Fruit fly (Drosophila melanogaster) S2 (cell line): Measurements from ENCODE around the gene Ac76E.

ENCODE experiments used
- CG8478 ChIP-seq: fragments of >200 bp; optimal IDR thresholded peaks from 2 replicates; lab custom pipeline; 2018
- CTCF ChIP-seq, 2 experiments: fragments of >200 bp; optimal IDR thresholded peaks; 2 replicates each; lab custom pipeline; 2018

Ac76E gene

DNA sequence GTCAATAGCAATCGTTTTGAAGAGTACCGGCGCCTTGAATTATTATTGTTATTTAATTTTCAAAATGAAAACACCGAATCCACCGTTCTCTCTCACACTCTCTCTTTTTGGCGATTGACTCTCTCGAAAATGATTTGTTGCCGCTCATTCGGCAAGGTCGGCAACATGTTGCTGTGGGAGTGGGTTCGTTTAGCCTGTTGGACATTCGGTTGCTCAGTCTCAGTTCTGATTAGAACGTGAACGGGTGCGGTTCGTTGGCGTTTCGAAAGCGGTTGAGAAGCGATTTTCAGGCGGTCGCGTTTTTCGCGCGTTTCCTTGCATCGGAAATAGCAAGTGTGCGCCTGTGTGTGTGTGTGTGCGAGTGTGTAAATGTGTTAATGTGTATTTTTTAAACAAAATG is at the start of gene Ac76E:
TSS of gene Ac76E (plus strand) at position 264 of the 400 bp plus-strand sequence.
- TF ChIP-seq CG8478 = no peak
- no peak for TF ChIP-seq CTCF (optimal IDR thresholded peaks at IDR 0.05; lab: Kevin White, UChicago)

DNA sequence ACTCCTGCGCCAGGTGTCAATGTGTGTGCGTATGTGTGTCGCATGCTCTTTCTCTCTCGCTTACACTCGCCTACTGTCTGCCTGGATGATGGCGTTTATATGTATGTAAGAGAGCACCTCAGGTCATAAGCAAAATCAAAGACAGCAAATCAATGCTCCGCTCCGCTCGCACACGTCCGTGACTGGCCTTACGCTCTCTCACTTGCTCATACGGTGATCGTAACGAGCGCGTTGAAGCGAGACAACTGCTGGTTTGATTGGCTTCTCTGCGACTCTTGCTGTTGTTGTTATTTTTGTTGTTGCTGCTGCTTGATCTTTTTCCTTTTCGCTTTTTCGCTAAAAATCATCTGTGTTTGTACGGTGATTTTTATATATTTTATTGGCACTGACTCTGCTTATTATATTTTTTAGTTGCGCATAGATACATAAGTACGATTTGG is 43.5 kb upstream of the Ac76E start:
- TF ChIP-seq CTCF (optimal IDR thresholded peaks at IDR 0.05; lab: Kevin White, UChicago) (peak; percentile 17 to 49), CG8478 (no peak)

DNA sequence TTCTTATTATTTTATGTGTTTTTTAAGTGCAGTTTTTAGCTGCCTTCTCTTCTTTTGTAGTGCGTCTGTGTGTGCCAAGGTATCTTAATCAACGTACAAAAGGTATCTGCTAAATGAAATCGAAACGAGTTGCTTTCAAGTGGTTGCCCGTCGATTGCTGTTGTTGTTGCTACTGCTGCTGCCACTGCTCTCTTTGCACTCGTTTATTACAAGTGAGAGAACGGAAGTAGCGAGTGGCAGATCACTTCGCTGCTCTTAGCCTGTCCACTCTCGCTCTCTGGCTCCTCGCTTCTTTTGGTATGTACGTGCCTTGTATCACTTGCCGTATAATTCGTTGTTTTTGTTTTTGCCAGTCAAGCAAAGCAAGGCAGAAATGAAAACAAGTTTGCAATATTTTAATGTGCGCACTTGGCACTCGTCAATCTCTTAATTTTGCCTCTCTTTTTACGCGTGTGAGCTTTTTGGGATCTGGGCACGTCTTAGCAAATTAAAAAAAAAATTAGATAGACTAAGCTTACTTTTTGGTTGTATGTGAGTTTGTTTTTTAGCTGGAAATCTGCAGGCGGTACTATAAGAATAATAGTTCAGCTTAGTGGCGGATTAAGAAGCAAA is 42.7 kb upstream of the Ac76E start:
- TF ChIP-seq CTCF (optimal IDR thresholded peaks at IDR 0.05; lab: Kevin White, UChicago) = no peak
- TF ChIP-seq CG8478 = no peak

DNA sequence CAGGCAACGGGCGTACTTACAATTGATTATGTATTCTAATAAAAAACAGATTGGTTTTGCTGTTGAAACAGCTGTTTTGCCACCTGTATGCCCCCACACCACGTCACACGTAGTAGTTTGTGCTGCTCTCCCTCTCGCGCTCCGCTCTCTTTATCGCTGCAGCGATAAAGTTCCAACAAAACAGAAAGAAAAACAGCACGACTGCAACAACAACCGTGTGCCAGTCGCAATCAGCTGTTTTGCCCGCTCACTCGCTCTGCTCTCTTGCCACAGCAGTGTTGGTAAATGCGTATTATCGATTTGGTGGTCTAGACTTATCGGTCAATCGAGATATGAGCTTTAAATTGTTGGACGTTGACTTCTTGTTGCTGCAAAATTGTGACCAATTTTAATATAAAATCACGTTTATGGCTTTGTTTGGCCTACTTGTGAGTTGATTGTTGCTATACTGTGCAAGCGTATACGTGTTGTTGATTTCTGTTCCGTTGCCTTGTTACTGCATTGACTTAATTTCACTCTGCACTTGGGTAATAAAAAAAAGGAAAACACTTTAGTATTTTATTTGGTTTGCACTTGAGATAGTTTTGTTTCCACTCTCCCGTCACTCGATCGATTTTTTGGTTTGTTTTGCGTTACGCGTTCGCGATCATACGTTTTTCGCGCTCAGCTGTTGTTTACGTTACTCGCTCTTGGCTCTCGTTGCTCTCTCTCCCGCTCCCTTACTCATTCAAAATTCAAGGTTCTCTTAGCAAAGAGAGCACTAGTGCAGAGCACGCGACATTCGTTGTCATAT is 42.0 kb upstream of the Ac76E start:
- TF ChIP-seq CG8478 = no peak
- no peak for TF ChIP-seq CTCF (optimal IDR thresholded peaks at IDR 0.05; lab: Kevin White, UChicago)

DNA sequence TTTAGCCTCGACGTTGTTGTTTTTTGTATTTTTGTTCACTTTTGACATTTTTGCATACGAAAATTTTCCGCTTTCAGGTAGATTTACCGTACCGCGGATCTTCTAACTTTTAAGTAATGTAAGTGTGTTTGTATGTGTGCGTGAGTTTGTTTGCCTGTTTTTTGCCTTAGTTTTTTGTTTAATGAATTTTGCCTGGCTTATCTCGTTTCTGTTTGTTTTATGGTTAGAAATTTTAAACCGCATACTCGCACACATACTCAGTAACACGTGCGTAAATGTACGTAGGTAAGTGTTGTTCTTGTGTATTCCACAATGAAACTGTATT is 41.4 kb upstream of the Ac76E start:
- TF ChIP-seq CG8478 (no peak), CTCF (optimal IDR thresholded peaks at IDR 0.05; lab: Kevin White, UChicago) (no peak)

DNA sequence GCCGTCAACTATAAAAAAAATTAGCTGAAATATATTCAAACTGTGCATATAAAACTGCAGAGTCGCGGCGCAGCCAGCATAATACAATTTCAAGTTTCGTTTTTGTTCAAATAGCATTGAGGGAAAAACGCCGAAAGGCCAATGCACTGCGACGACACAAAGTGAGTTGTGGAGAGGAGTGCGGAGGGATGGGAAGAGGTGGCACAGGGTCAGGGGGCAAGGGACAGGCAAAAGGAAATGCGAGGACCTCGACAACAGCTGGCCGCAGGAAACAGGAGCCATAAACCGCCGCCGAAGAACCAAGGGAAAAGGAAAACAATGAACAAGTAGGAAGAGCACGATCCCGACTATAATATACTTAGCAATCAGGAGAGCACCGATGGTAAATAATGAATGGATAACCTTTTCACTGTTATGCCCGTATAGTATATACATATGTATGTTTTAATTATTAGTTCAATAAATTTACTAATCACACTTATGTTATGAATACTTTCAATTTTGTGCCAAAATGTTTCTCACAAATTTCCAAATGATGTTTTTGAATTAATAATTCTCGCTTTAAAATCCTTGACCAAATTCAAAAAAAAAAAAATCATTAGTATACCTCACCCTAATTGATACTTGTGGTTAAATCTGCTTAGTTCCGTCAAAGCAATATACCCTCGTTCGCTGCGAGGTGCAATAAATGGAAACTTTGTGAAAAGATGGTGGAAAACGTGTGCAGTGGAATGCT is 40.4 kb upstream of the Ac76E start:
- TF ChIP-seq CTCF (optimal IDR thresholded peaks at IDR 0.05; lab: Kevin White, UChicago) (no peak), CG8478 (no peak)

DNA sequence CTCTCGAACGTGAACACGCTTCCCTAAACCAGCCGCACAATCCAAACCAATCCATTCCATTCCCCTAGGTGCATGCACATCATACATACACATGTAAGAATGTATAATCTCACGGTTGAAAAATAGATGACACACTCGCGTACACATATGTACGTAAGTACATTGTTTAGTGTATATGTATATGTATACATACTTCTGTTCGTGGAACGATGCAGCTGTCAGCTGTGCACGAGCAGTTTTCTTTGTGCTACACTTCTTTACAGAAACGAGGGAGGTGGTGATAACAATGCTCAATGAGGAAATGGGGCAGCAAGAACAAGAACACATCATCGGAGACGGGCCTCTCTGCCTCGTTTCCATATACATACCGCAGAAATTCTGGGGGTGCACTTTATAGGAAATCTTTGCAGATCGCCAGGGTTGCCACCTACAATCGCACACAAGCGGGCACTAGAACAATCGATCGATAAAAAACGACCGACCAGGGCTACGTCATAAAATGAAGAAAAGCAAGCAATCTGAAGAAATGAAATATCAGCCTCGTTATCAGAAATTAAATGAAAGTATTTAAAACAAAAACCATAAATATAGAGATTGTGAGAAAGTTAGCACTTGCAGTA is 39.7 kb upstream of the Ac76E start:
- TF ChIP-seq CTCF (optimal IDR thresholded peaks at IDR 0.05; lab: Kevin White, UChicago) = no peak
- no peak for TF ChIP-seq CG8478

DNA sequence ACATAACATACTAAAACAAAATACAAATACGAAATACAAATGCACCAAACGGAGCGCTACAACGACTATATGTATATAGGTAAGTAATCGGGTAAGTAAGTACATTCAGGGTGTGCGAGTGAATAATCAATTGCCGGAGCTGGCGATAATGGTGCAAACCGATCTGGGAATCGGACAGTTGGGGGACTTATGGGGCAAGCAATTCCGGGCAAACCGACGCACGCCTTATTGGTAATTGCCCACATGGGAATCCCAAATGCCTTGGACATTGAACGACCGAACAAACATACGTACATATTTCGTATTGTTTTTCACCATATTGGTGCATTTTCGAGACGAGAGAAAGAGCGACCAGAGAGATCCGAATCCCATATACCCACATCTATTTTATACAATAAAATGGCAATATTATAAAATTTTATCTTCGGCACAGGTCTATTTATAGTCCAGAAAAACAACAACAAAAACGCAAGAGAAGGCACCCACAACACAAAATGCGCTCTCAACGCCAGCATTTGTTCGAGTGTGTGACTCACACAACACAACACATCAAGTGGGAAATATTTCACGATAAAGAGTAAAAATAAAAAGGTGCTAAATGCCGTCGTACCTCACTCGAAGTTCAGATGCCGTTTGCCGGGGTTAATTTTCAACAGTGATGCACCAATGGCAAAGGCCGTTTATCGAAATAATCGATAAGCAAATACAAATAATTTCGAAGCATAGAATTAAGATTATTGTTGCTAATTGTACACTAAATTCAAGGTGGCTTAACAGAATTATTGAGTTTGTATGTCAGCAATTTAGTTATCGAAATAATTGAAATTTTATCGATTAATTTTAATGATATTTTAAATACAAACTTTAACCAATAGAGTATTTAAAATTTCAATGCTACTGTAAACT is 38.6 kb upstream of the Ac76E start:
- TF ChIP-seq CTCF (optimal IDR thresholded peaks at IDR 0.05; lab: Kevin White, UChicago) (no peak), CG8478 (no peak)

DNA sequence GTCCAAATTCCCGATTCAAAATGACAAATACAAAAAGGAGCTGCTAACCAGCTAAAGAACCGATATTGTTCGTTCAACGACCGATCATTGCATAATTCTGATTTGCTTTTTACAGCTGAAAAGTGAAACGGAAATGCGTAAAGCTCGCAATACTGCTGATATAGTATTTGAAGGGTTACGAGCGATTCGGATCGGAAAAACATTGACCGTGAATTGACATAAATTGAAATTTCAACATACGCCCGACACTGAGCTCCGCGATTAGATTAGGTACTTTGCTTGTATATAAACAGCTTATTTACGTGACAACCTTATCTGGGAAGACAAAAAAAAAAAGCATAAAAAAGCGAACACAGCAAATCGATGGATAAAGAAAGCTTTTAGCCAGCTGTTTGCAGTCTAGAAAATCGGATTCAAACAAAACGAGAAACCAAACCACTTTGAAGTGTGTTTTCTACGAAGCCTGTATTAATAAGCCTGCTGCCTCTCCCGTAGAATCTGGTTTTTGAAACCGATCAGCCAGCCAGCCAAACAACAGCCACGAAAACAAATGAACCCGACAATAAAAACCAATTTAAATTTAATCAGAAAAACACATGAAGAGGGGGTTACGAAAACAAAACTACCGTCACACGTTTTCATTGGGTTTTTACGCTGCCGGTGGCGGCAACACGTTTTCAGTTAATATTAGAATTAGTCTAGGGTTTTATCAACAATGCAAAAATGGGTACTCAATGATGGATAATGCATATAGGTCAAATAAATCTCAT is 37.4 kb upstream of the Ac76E start:
- TF ChIP-seq CG8478 (no peak), CTCF (optimal IDR thresholded peaks at IDR 0.05; lab: Kevin White, UChicago) (no peak)

DNA sequence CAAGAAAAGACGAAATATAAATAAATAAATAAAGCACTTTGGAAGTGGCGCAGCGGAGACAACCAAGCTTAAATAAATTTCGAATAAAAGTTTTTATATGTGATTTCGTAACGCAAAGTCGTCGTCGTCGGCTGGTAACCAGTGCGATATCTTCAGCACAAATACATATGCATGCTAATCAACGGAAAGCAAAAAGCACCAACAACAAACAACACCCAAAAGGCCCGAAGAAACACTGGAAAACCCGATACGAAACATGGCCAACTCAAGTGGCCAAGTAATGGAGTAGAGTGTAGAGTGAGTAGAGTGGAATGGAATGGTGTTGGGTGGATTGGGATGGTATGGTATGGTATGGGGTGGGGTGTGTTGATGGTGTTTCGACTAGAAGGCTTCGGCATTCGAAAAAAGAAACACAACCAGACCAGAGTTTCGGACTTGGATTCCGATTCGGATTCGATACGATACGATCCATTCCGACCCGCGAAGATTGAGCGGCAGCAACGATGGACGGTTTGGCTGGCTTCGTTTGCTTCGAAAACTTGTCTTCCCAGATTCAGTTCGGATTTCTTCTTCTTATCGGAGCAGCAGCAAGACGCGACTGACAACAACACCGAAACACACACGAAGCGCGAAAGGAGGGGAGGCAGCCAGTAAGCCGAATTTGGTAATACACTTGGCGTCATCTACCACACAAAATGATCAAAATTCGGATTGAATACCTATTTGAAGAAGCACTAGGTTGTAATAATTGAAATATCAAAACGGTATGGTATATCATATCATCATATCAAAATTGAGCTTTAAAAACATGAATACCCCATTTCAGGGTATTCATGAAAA is 36.3 kb upstream of the Ac76E start:
- TF ChIP-seq CTCF (optimal IDR thresholded peaks at IDR 0.05; lab: Kevin White, UChicago) (no peak), CG8478 (no peak)

DNA sequence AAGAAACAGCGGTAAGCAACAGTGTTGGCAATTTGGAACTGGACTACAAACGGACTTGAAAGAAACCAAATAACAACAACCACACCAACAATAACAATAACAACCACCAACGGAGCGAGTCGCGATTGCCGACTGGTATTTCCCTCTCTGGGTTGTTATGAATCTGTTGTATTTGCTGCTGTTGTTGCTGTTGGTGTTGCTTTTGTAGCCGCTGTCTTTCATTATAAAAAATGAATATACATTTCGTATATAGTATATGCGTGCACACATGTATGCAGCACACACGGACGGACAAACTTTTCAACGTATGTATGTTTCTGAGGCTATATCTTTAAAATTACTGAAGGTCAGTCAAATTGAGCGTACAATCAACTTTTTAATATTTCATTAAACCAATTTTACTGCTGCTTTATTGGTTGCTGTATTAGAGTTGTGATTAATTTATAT is 35.7 kb upstream of the Ac76E start:
- TF ChIP-seq CG8478 = no peak

DNA sequence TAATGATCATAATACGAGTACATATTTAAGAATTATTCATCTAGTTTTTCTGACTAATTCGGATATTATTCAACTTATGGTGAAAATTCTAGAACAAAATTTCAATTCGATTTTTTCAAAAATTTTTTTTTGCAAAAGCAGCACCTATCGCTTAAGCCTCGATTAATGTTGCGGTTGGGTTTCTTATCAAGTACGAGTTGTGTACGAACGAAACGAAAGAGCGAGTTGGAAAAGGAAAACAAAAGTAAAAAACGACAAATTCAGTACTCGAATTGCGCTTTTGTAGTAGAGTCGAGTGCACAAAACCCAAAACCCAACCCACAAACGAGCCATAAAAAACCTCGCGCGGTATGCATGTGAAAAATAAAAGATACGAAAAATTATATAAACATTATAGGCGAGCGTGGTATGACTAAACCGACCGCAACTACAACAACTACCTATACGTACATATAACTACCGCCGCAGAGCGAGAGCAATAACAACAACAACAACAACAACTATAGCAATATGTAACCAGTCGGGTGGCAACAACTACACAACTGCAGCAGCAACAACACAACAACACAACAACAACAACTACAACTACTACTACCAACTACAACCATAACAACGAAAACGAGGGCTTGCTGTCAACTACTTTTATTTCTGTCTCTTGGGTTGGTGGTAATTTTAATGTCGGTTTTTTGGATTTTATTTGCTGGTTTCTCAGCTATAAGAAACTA is 34.5 kb upstream of the Ac76E start:
- TF ChIP-seq CTCF (optimal IDR thresholded peaks at IDR 0.05; lab: Kevin White, UChicago) (no peak), CG8478 (no peak)
